Fruit fly (Drosophila melanogaster): Measurements from ENCODE around the gene Mkrn1.
A peak's percentile ranks its signal among the peaks of the same experiment; 100 is the strongest.

Mkrn1 gene

DNA sequence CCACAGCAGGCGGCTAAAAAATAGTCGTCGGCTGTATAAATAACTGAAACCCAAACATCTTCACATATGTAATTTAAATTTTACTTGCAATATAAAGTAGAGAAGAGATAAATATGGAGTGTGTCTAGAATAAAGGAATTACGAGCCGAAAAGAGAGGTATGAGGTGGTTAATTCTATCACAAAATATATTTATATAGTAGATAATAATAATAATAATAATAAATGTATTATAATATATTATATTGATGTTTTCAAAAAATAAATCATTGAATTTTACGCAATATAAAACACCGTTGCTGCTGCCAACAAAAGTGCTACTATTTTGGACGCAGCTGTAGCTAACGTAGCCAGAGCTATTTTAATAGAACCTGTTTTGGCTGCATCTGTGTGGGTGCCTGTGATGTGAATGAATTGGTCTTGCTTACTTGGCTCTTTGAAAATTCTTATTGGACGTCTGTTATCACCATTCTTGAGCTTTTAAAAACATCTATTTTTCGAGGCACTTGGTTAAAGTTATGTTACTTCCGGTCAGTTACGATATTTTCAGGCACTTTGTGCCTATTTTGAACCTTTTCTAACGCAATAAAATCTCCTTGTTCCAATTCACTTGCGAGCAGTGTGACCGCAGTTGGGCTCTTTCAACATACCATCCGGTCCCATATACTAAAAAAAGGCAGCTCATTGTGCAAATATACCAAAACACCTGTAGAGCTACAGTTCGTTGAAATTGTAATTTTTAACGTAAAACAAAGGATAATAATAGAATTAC is 36.5 kb downstream of the Mkrn1 start, which contains the start of gene Hr78 (continued):
- TF ChIP-seq CG11560 (tag; IDR thresholded peaks at IDR 0.05) (no peak), jumu (GFP tag; optimal IDR thresholded peaks at IDR 0.05) (no peak), Bdp1 (GFP tag; optimal IDR thresholded peaks at IDR 0.05) (no peak), YL-1 (GFP tag; optimal IDR thresholded peaks at IDR 0.05) (peak; percentile 81), Pdp1 (GFP tag; optimal IDR thresholded peaks at IDR 0.05) (peak in 1 of 2 experiments; percentile 20), phol (tag; optimal IDR thresholded peaks at IDR 0.05) (peak; percentile 79), CG2712 (tag; optimal IDR thresholded peaks at IDR 0.05) (peak; percentile 87), grn (GFP tag; optimal IDR thresholded peaks at IDR 0.05) (no peak), Sox100B (GFP tag; optimal IDR thresholded peaks at IDR 0.05) (peak; percentile 90), pb (GFP tag; optimal IDR thresholded peaks at IDR 0.05) (no peak), Neu2 (GFP tag; optimal IDR thresholded peaks at IDR 0.05; ENCODE audit: borderline replicate concordance) (no peak), CG3065 (GFP tag; optimal IDR thresholded peaks at IDR 0.05) (peak; percentile 24), CG17568 (GFP tag; optimal IDR thresholded peaks at IDR 0.05) (peak; percentile 76), Gug (GFP tag; IDR thresholded peaks at IDR 0.05) (peak; percentile 49; the same call in 2 of the 4 replicates), CG4730 (GFP tag; IDR thresholded peaks at IDR 0.05) (no peak), CG2199 (GFP tag; IDR thresholded peaks at IDR 0.05) (no peak), Xbp1 (GFP tag; optimal IDR thresholded peaks at IDR 0.05) (peak; percentile 67), Doc2 (GFP tag; IDR thresholded peaks at IDR 0.05) (no peak), CG18764 (GFP tag; optimal IDR thresholded peaks at IDR 0.05) (peak; percentile 40), CG10959 (GFP tag; IDR thresholded peaks at IDR 0.05) (no peak), CG17361 (GFP tag; IDR thresholded peaks at IDR 0.05) (peak; percentile 89), az2 (GFP tag; optimal IDR thresholded peaks at IDR 0.05) (peak; percentile 68), pnt (GFP tag; optimal IDR thresholded peaks at IDR 0.05) (no peak), CG6254 (GFP tag; optimal IDR thresholded peaks at IDR 0.05) (peak; percentile 72), Oli (tag; optimal IDR thresholded peaks at IDR 0.05) (peak; percentile 87), croc (GFP tag; conservative IDR thresholded peaks at IDR 0.05) (peak; percentile 70), Abd-B (GFP tag; optimal IDR thresholded peaks at IDR 0.05) (peak; percentile 69), mld (GFP tag; IDR thresholded peaks at IDR 0.05; ENCODE audit: partially characterized antibody) (no peak), insv (GFP tag; optimal IDR thresholded peaks at IDR 0.05) (peak; percentile 89 to 99), Eip74EF (GFP tag; optimal IDR thresholded peaks at IDR 0.05) (peak in 1 of 2 experiments; percentile 79), vnd (GFP tag; IDR thresholded peaks at IDR 0.05; ENCODE audit: partially characterized antibody) (no peak), Blimp-1 (GFP tag; optimal IDR thresholded peaks at IDR 0.05) (peak; percentile 76), pfk (GFP tag; optimal IDR thresholded peaks at IDR 0.05) (no peak), Drgx (GFP tag; IDR thresholded peaks at IDR 0.05) (peak; percentile 81), cato (GFP tag; optimal IDR thresholded peaks at IDR 0.05; ENCODE audit: borderline replicate concordance) (peak; percentile 17), CG14050 (GFP tag; IDR thresholded peaks at IDR 0.05) (peak; percentile 33; the same call in 1 of the 3 replicates), Bteb2 (GFP tag; optimal IDR thresholded peaks at IDR 0.05) (no peak), CG6854 (GFP tag; optimal IDR thresholded peaks at IDR 0.05) (peak; percentile 88), CG8388 (GFP tag; optimal IDR thresholded peaks at IDR 0.05) (peak; percentile 99), sr (GFP tag; IDR thresholded peaks at IDR 0.05) (no peak), CG17802 (tag; optimal IDR thresholded peaks at IDR 0.05) (no peak), CG1602 (GFP tag; optimal IDR thresholded peaks at IDR 0.05) (peak; percentile 56), CG33557 (GFP tag; optimal IDR thresholded peaks at IDR 0.05) (peak; percentile 67), CG13123 (GFP tag; optimal IDR thresholded peaks at IDR 0.05) (peak; percentile 19), CG8089 (GFP tag; optimal IDR thresholded peaks at IDR 0.05) (no peak), ken (GFP tag; IDR thresholded peaks at IDR 0.05) (no peak), CG34376 (GFP tag; optimal IDR thresholded peaks at IDR 0.05) (peak; percentile 15), Bgb (GFP tag; IDR thresholded peaks at IDR 0.05; ENCODE audit: partially characterized antibody) (no peak), kah (GFP tag; optimal IDR thresholded peaks at IDR 0.05) (peak; percentile 97)

All from whole organism, embryonic.